Worm (Caenorhabditis elegans) whole organism, L4/young adult: ENCODE measurements around the gene lelo-2.

Experiments
- W03F9.2 ChIP-seq: fragments of 150-350 bp; optimal IDR thresholded peaks from 2 replicates; lab custom pipeline; 2014; ENCODE audit warnings: missing biosample characterization, missing genetic modification characterization
- dao-5 ChIP-seq: sonication (generic microtip); optimal IDR thresholded peaks from 2 replicates; lab custom pipeline; 2016; ENCODE audit warnings: missing genotype, missing genetic modification characterization, moderate library complexity, missing compliant biosample characterization
- him-1 ChIP-seq: sonication (generic microtip); optimal IDR thresholded peaks from 2 replicates; lab custom pipeline; 2016; ENCODE audit warnings: missing genotype, missing genetic modification reagents, missing genetic modification characterization, missing compliant biosample characterization

- TF ChIP-seq him-1 (tag; lab: Kevin White, UChicago) (no peak), dao-5 (tag; lab: Kevin White, UChicago) (no peak), W03F9.2 (tag; lab: Kevin White, UChicago) (no peak)
These were observed 27.4 kb downstream of the lelo-2 start, which contains the start of gene pals-16 for ce11 chrIII:1399670-1400069.
